Fruit fly (Drosophila melanogaster) whole organism, prepupa: ENCODE data around the gene galene.

Experiments used
- Blimp-1 ChIP-seq: fragments of 200-800 bp; sonication (Bioruptor generic); optimal IDR thresholded peaks from 3 replicates; lab custom pipeline; 2017; ENCODE audit warnings: missing biosample characterization, missing genetic modification characterization, mild to moderate bottlenecking, moderate library complexity, missing genetic modification reagents
- CG10631 ChIP-seq: fragments of 200-800 bp; sonication (Bioruptor generic); optimal IDR thresholded peaks from 2 replicates; lab custom pipeline; 2016; ENCODE audit warnings: missing biosample characterization, missing genetic modification characterization
- CG10669 ChIP-seq: fragments of 200-800 bp; sonication (Bioruptor generic); optimal IDR thresholded peaks from 3 replicates; lab custom pipeline; 2018; ENCODE audit warnings: missing biosample characterization, mild to moderate bottlenecking, missing genetic modification characterization, moderate library complexity
- CG11294 ChIP-seq: fragments of 200-800 bp; sonication (Bioruptor generic); IDR thresholded peaks from 2 replicates; pipeline ENCODE4 v1.3.6; 2022; ENCODE audit warnings: missing biosample characterization, missing genetic modification characterization
- CG11762 ChIP-seq: fragments of 200-800 bp; sonication (Bioruptor generic); optimal IDR thresholded peaks from 3 replicates; lab custom pipeline; 2016; ENCODE audit warnings: missing biosample characterization, missing genetic modification characterization; ENCODE audit not compliant: insufficient read depth
- CG11902 ChIP-seq: fragments of 200-800 bp; sonication (Bioruptor generic); optimal IDR thresholded peaks from 3 replicates; lab custom pipeline; 2016; ENCODE audit warnings: missing biosample characterization, missing genetic modification characterization
- CG15336 ChIP-seq: fragments of 200-800 bp; sonication (Bioruptor generic); IDR thresholded peaks from 2 replicates; pipeline ENCODE4 v1.3.6; 2022; ENCODE audit warnings: missing biosample characterization, missing genetic modification characterization
- CG1621 ChIP-seq: fragments of 200-800 bp; sonication (Bioruptor generic); optimal IDR thresholded peaks from 3 replicates; lab custom pipeline; 2018; ENCODE audit warnings: missing biosample characterization, mild to moderate bottlenecking, missing genetic modification characterization
- CG16779 ChIP-seq: fragments of 200-800 bp; sonication (Bioruptor generic); optimal IDR thresholded peaks from 3 replicates; lab custom pipeline; 2017; ENCODE audit warnings: missing biosample characterization, mild to moderate bottlenecking, missing genetic modification characterization
- CG3032 ChIP-seq: fragments of 200-800 bp; optimal IDR thresholded peaks from 2 replicates; lab custom pipeline; 2019; ENCODE audit warnings: missing biosample characterization, mild to moderate bottlenecking, missing genetic modification characterization, moderate library complexity
- CG32006 ChIP-seq: fragments of 200-800 bp; sonication (Bioruptor generic); optimal IDR thresholded peaks from 3 replicates; lab custom pipeline; 2017; ENCODE audit warnings: missing biosample characterization, mild to moderate bottlenecking, missing genetic modification characterization
- CG34406 ChIP-seq: fragments of 200-800 bp; sonication (Bioruptor generic); optimal IDR thresholded peaks from 3 replicates; lab custom pipeline; 2016; ENCODE audit warnings: missing biosample characterization, missing genetic modification characterization
- CG3919 ChIP-seq: fragments of 200-800 bp; sonication (Bioruptor generic); optimal IDR thresholded peaks from 3 replicates; lab custom pipeline; 2016; ENCODE audit warnings: missing biosample characterization, missing genetic modification characterization
- CG4318 ChIP-seq: fragments of 200-800 bp; sonication (Bioruptor generic); optimal IDR thresholded peaks from 3 replicates; lab custom pipeline; 2017; ENCODE audit warnings: missing biosample characterization, mild to moderate bottlenecking, missing genetic modification characterization
- CG6163 ChIP-seq: fragments of 200-800 bp; sonication (Bioruptor generic); IDR thresholded peaks from 3 replicates; pipeline ENCODE4 v1.3.6; 2022; ENCODE audit warnings: missing biosample characterization, missing genetic modification characterization
- CG6276 ChIP-seq: fragments of 200-800 bp; sonication (Bioruptor generic); optimal IDR thresholded peaks from 2 replicates; lab custom pipeline; 2017; ENCODE audit warnings: missing biosample characterization, mild to moderate bottlenecking, missing genetic modification characterization
- CG6792 ChIP-seq: fragments of 200-800 bp; sonication (Bioruptor generic); optimal IDR thresholded peaks from 3 replicates; lab custom pipeline; 2016; ENCODE audit warnings: missing biosample characterization, missing genetic modification characterization
- CG6808 ChIP-seq: fragments of 200-800 bp; sonication (Bioruptor generic); optimal IDR thresholded peaks from 3 replicates; lab custom pipeline; 2017; ENCODE audit warnings: missing biosample characterization, missing genetic modification characterization, mild to moderate bottlenecking, moderate library complexity, missing genetic modification reagents
- CG7368 ChIP-seq: fragments of 200-800 bp; sonication (Bioruptor generic); optimal IDR thresholded peaks from 3 replicates; lab custom pipeline; 2016; ENCODE audit warnings: missing biosample characterization, missing genetic modification characterization
- CG8119 ChIP-seq: fragments of 200-800 bp; sonication (Bioruptor generic); IDR thresholded peaks from 3 replicates; pipeline ENCODE4 v1.3.6; 2022; ENCODE audit warnings: missing biosample characterization, missing genetic modification characterization
- CG8632 ChIP-seq: fragments of 200-800 bp; sonication (Bioruptor generic); optimal IDR thresholded peaks from 3 replicates; lab custom pipeline; 2016; ENCODE audit warnings: missing biosample characterization, missing genetic modification characterization
- CG9139 ChIP-seq: fragments of 200-800 bp; sonication (Bioruptor generic); optimal IDR thresholded peaks from 3 replicates; lab custom pipeline; 2017; ENCODE audit warnings: missing biosample characterization, mild to moderate bottlenecking, missing genetic modification characterization
- Eip78C ChIP-seq: fragments of 200-800 bp; sonication (Bioruptor generic); peaks from one replicate; lab custom pipeline; 2016; ENCODE audit warnings: missing biosample characterization, missing genetic modification characterization
- Ets96B ChIP-seq: fragments of 200-800 bp; optimal IDR thresholded peaks from 2 replicates; lab custom pipeline; 2019; ENCODE audit warnings: missing biosample characterization, mild to moderate bottlenecking, missing genetic modification characterization, moderate library complexity
- Gug ChIP-seq: fragments of 200-800 bp; sonication (Bioruptor generic); IDR thresholded peaks from 2 replicates; pipeline ENCODE4 v1.3.6; 2022; ENCODE audit warnings: missing biosample characterization, missing genetic modification characterization
- Hr38 ChIP-seq: sonication (Bioruptor generic); optimal IDR thresholded peaks from 2 replicates; lab custom pipeline; 2016; ENCODE audit warnings: missing biosample characterization, missing genetic modification characterization
- Hr39 ChIP-seq: fragments of 200-800 bp; sonication (Bioruptor generic); optimal IDR thresholded peaks from 2 replicates; lab custom pipeline; 2016; ENCODE audit warnings: missing biosample characterization, missing genetic modification characterization
- Lpt ChIP-seq: fragments of 200-800 bp; sonication (Bioruptor generic); optimal IDR thresholded peaks from 3 replicates; lab custom pipeline; 2016; ENCODE audit warnings: missing biosample characterization, missing genetic modification characterization
- Met ChIP-seq: fragments of 200-800 bp; sonication (Bioruptor generic); optimal IDR thresholded peaks from 3 replicates; lab custom pipeline; 2016; ENCODE audit warnings: missing biosample characterization, missing genetic modification characterization
- OdsH ChIP-seq: fragments of 200-800 bp; sonication (Bioruptor generic); optimal IDR thresholded peaks from 3 replicates; lab custom pipeline; 2016; ENCODE audit warnings: missing biosample characterization, missing genetic modification characterization
- Smox ChIP-seq: fragments of 200-800 bp; sonication (Bioruptor generic); optimal IDR thresholded peaks from 3 replicates; lab custom pipeline; 2016; ENCODE audit warnings: missing biosample characterization, missing genetic modification characterization
- Sox102F ChIP-seq: fragments of 200-800 bp; sonication (Bioruptor generic); optimal IDR thresholded peaks from 2 replicates; lab custom pipeline; 2016; ENCODE audit warnings: missing biosample characterization, mild to moderate bottlenecking, missing genetic modification characterization
- Sox14 ChIP-seq: fragments of 200-800 bp; sonication (Bioruptor generic); optimal IDR thresholded peaks from 3 replicates; lab custom pipeline; 2016; ENCODE audit warnings: missing biosample characterization, missing genetic modification characterization
- Sox15 ChIP-seq: fragments of 200-800 bp; sonication (Bioruptor generic); optimal IDR thresholded peaks from 3 replicates; lab custom pipeline; 2016; ENCODE audit warnings: missing biosample characterization, missing genetic modification characterization
- achi ChIP-seq: fragments of 200-800 bp; sonication (Bioruptor generic); optimal IDR thresholded peaks from 3 replicates; lab custom pipeline; 2016; ENCODE audit warnings: missing biosample characterization, missing genetic modification characterization
- acj6 ChIP-seq: fragments of 200-800 bp; sonication (Bioruptor generic); optimal IDR thresholded peaks from 3 replicates; lab custom pipeline; 2016; ENCODE audit warnings: missing biosample characterization, missing genetic modification characterization
- dac ChIP-seq: fragments of 200-800 bp; sonication (Bioruptor generic); optimal IDR thresholded peaks from 2 replicates; lab custom pipeline; 2017; ENCODE audit warnings: missing biosample characterization, mild to moderate bottlenecking, missing genetic modification characterization
- dsx ChIP-seq: fragments of 200-800 bp; optimal IDR thresholded peaks from 3 replicates; lab custom pipeline; 2019; ENCODE audit warnings: missing biosample characterization, mild to moderate bottlenecking, missing genetic modification characterization, moderate library complexity; ENCODE audit not compliant: poor library complexity, severe bottlenecking
- eg ChIP-seq: fragments of 200-800 bp; sonication (Bioruptor generic); IDR thresholded peaks from 3 replicates; pipeline ENCODE4 v1.3.6; 2022; ENCODE audit warnings: missing biosample characterization, missing genetic modification characterization
- esn ChIP-seq: fragments of 200-800 bp; sonication (Bioruptor generic); optimal IDR thresholded peaks from 2 replicates; lab custom pipeline; 2016; ENCODE audit warnings: missing biosample characterization, mild to moderate bottlenecking, missing genetic modification characterization, moderate library complexity
- fd59A ChIP-seq: fragments of 200-800 bp; sonication (Bioruptor generic); optimal IDR thresholded peaks from 2 replicates; lab custom pipeline; 2017; ENCODE audit warnings: missing biosample characterization, mild to moderate bottlenecking, missing genetic modification characterization, missing genetic modification reagents
- fd85E ChIP-seq: fragments of 200-800 bp; sonication (Bioruptor generic); optimal IDR thresholded peaks from 3 replicates; lab custom pipeline; 2016; ENCODE audit warnings: missing biosample characterization, missing genetic modification characterization
- lz ChIP-seq: fragments of 200-800 bp; sonication (Bioruptor generic); optimal IDR thresholded peaks from 3 replicates; lab custom pipeline; 2016; ENCODE audit warnings: missing biosample characterization, missing genetic modification characterization
- net ChIP-seq: fragments of 200-800 bp; sonication (Bioruptor generic); optimal IDR thresholded peaks from 3 replicates; lab custom pipeline; 2016; ENCODE audit warnings: missing biosample characterization, missing genetic modification characterization
- pdm3 ChIP-seq: fragments of 200-800 bp; sonication (Bioruptor generic); optimal IDR thresholded peaks from 3 replicates; lab custom pipeline; 2016; ENCODE audit warnings: missing biosample characterization, missing genetic modification characterization
- salr ChIP-seq, 2 experiments: fragments of 200-800 bp; sonication (Bioruptor generic); optimal IDR thresholded peaks; 3 replicates each; lab custom pipeline; 2016 to 2018; ENCODE audit warnings: missing biosample characterization in 2 of 2, missing genetic modification characterization in 2 of 2, mild to moderate bottlenecking in 1 of 2
- spab ChIP-seq: fragments of 200-800 bp; sonication (Bioruptor generic); optimal IDR thresholded peaks from 2 replicates; lab custom pipeline; 2017; ENCODE audit warnings: missing biosample characterization, mild to moderate bottlenecking, missing genetic modification characterization, missing genetic modification reagents
- ss ChIP-seq, 2 experiments: fragments of 200-800 bp; sonication (Bioruptor generic); optimal IDR thresholded peaks; 2 replicates in 1 of 2; 3 replicates in 1 of 2; lab custom pipeline; 2017 to 2018; ENCODE audit warnings: mild to moderate bottlenecking in 2 of 2, missing biosample characterization in 2 of 2, missing genetic modification characterization in 2 of 2, moderate library complexity in 1 of 2
- svp ChIP-seq: fragments of 200-800 bp; sonication (Bioruptor generic); peaks from one replicate; lab custom pipeline; 2016; ENCODE audit warnings: missing biosample characterization, missing genetic modification characterization
- topi ChIP-seq: fragments of 200-800 bp; sonication (Bioruptor generic); optimal IDR thresholded peaks from 3 replicates; lab custom pipeline; 2016; ENCODE audit warnings: missing biosample characterization, missing genetic modification characterization
- vri ChIP-seq: fragments of 200-800 bp; sonication (Bioruptor generic); optimal IDR thresholded peaks from 3 replicates; lab custom pipeline; 2016; ENCODE audit warnings: missing biosample characterization, mild to moderate bottlenecking, missing genetic modification characterization

galene gene

dm6 chr3L:1256061-1256780, 20.7 kb downstream of the galene start, which contains the start of gene tfc:
Gene tfc, plus strand, starts transcription at chr3L:1256449.
- TF ChIP-seq ss (GFP tag; optimal IDR thresholded peaks at IDR 0.05; lab: Kevin White, UChicago) (peak in 1 of 2 experiments; percentile 28), Met (GFP tag; lab: Kevin White, UChicago) (no peak), CG8119 (GFP tag; lab: Robert Waterston, UW) (peak; percentile 37; the same call in 2 of the 3 replicates), Gug (no peak), vri (GFP tag; lab: Kevin White, UChicago) (peak; percentile 72), eg (GFP tag; lab: Robert Waterston, UW) (peak; percentile 52; the same call in 2 of the 3 replicates), CG4318 (no peak), pdm3 (no peak), acj6 (GFP tag; lab: Kevin White, UChicago) (no peak), CG1621 (tag; lab: Kevin White, UChicago) (peak; percentile 19), Smox (GFP tag; lab: Kevin White, UChicago) (no peak), CG16779 (tag; lab: Kevin White, UChicago) (no peak), fd59A (GFP tag; lab: Kevin White, UChicago) (no peak), fd85E (GFP tag; lab: Kevin White, UChicago) (no peak), CG11762 (GFP tag; lab: Kevin White, UChicago) (no peak), topi (GFP tag; lab: Kevin White, UChicago) (no peak), lz (GFP tag; lab: Kevin White, UChicago) (no peak), CG11902 (no peak), CG10631 (GFP tag; lab: Kevin White, UChicago) (no peak), Lpt (GFP tag; lab: Kevin White, UChicago) (no peak), CG10669 (GFP tag; lab: Kevin White, UChicago) (no peak), Eip78C (peak; percentile 72), CG9139 (GFP tag; lab: Kevin White, UChicago) (no peak), dac (GFP tag; lab: Kevin White, UChicago) (no peak), Sox14 (no peak), achi (GFP tag; lab: Kevin White, UChicago) (peak; percentile 13), Hr39 (GFP tag; lab: Kevin White, UChicago) (no peak), CG7368 (GFP tag; lab: Kevin White, UChicago) (no peak), CG11294 (no peak), CG6808 (GFP tag; lab: Kevin White, UChicago) (no peak), Blimp-1 (GFP tag; lab: Kevin White, UChicago) (peak; percentile 94), CG3919 (GFP tag; lab: Kevin White, UChicago) (peak; percentile 23), CG15336 (GFP tag; lab: Robert Waterston, UW) (peak; percentile 23; the same call in 1 of the 2 replicates), CG32006 (GFP tag; lab: Kevin White, UChicago) (no peak), CG8632 (GFP tag; lab: Kevin White, UChicago) (no peak), salr (GFP tag; optimal IDR thresholded peaks at IDR 0.05; lab: Kevin White, UChicago) (no peak), dsx (GFP tag; lab: Kevin White, UChicago) (peak; percentile 8), Hr38 (no peak), CG6163 (GFP tag; lab: Robert Waterston, UW) (no peak; the same call in 1 of the 3 replicates), Sox15 (GFP tag; lab: Kevin White, UChicago) (no peak), OdsH (no peak), Ets96B (tag; lab: Kevin White, UChicago) (no peak), CG3032 (tag; lab: Kevin White, UChicago) (no peak), Sox102F (GFP tag; lab: Kevin White, UChicago) (peak; percentile 34), CG6276 (peak; percentile 10), spab (GFP tag; lab: Kevin White, UChicago) (no peak), net (peak; percentile 16), CG6792 (GFP tag; lab: Kevin White, UChicago) (peak; percentile 4), svp (GFP tag; lab: Kevin White, UChicago) (no peak), CG34406 (GFP tag; lab: Kevin White, UChicago) (no peak), esn (GFP tag; lab: Kevin White, UChicago) (no peak)
